Worm (Caenorhabditis elegans) whole organism, L2 larva: ENCODE data around the gene Y105C5B.5.

Source experiments
- C34F6.9 ChIP-seq: fragments of 150-350 bp; optimal IDR thresholded peaks from 2 replicates; lab custom pipeline; 2014; ENCODE audit warnings: missing biosample characterization, missing genetic modification characterization
- F13H6.1 ChIP-seq: sonication (generic microtip); optimal IDR thresholded peaks from 2 replicates; lab custom pipeline; 2016; ENCODE audit warnings: missing genetic modification characterization, missing compliant biosample characterization
- R02D3.7 ChIP-seq: fragments of 150-350 bp; optimal IDR thresholded peaks from 2 replicates; lab custom pipeline; 2014; ENCODE audit warnings: missing biosample characterization, missing genetic modification characterization
- Y55F3AM.14 ChIP-seq: fragments of 200-800 bp; sonication (Bioruptor generic); optimal IDR thresholded peaks from 2 replicates; lab custom pipeline; 2018; ENCODE audit warnings: mild to moderate bottlenecking, missing genetic modification characterization, missing compliant biosample characterization
- ZK546.5 ChIP-seq: sonication (generic microtip); optimal IDR thresholded peaks from 2 replicates; lab custom pipeline; 2017; ENCODE audit warnings: missing biosample characterization, missing genetic modification characterization
- ama-1 ChIP-seq: fragments of 150-350 bp; optimal IDR thresholded peaks from 2 replicates; lab custom pipeline; 2018; ENCODE audit warnings: inconsistent platforms
- blmp-1 ChIP-seq: sonication (generic microtip); optimal IDR thresholded peaks from 2 replicates; lab custom pipeline; 2017; ENCODE audit warnings: missing genetic modification characterization, mild to moderate bottlenecking, missing compliant biosample characterization, antibody characterized with exemption, moderate library complexity; ENCODE audit not compliant: insufficient read depth
- crh-2 ChIP-seq: sonication (generic microtip); optimal IDR thresholded peaks from 2 replicates; lab custom pipeline; 2017; ENCODE audit warnings: missing biosample characterization, missing genetic modification characterization
- dmd-4 ChIP-seq: sonication (generic microtip); optimal IDR thresholded peaks from 2 replicates; lab custom pipeline; 2017; ENCODE audit warnings: missing biosample characterization, missing genetic modification characterization
- egl-27 ChIP-seq: sonication (generic microtip); optimal IDR thresholded peaks from 3 replicates; lab custom pipeline; 2017; ENCODE audit warnings: missing biosample characterization, missing genetic modification reagents, missing genetic modification characterization
- elt-1 ChIP-seq: fragments of 150-350 bp; optimal IDR thresholded peaks from 2 replicates; lab custom pipeline; 2014; ENCODE audit warnings: missing biosample characterization, missing genetic modification characterization
- lin-11 ChIP-seq: fragments of 150-350 bp; sonication (generic microtip); optimal IDR thresholded peaks from 2 replicates; lab custom pipeline; 2014; ENCODE audit warnings: missing biosample characterization, missing genetic modification characterization, inconsistent platforms, mixed read lengths
- lin-39 ChIP-seq: fragments of 150-350 bp; optimal IDR thresholded peaks from 2 replicates; lab custom pipeline; 2014; ENCODE audit warnings: missing biosample characterization, missing genetic modification reagents, missing genetic modification characterization
- mbf-1 ChIP-seq: sonication (generic microtip); optimal IDR thresholded peaks from 2 replicates; lab custom pipeline; 2017; ENCODE audit warnings: missing biosample characterization, missing genetic modification characterization
- mdl-1 ChIP-seq, 2 experiments: fragments of 150-350 bp in 1 of 2; sonication (generic microtip) in 1 of 2; optimal IDR thresholded peaks; 2 replicates each; lab custom pipeline; 2017; ENCODE audit warnings: missing biosample characterization in 2 of 2, missing genetic modification characterization in 2 of 2
- nhr-10 ChIP-seq: sonication (generic microtip); optimal IDR thresholded peaks from 2 replicates; lab custom pipeline; 2017; ENCODE audit warnings: missing biosample characterization, missing genetic modification characterization
- nhr-11 ChIP-seq: fragments of 150-350 bp; optimal IDR thresholded peaks from 2 replicates; lab custom pipeline; 2014; ENCODE audit warnings: missing biosample characterization, missing genetic modification characterization
- nhr-12 ChIP-seq: fragments of 150-350 bp; optimal IDR thresholded peaks from 2 replicates; lab custom pipeline; 2014; ENCODE audit warnings: missing biosample characterization, missing genetic modification characterization
- nhr-129 ChIP-seq: fragments of 150-350 bp; optimal IDR thresholded peaks from 2 replicates; lab custom pipeline; 2014; ENCODE audit warnings: missing biosample characterization, missing genetic modification characterization
- nhr-21 ChIP-seq: fragments of 150-350 bp; optimal IDR thresholded peaks from 2 replicates; lab custom pipeline; 2014; ENCODE audit warnings: missing biosample characterization, missing genetic modification characterization
- nhr-23 ChIP-seq: fragments of 150-350 bp; optimal IDR thresholded peaks from 2 replicates; lab custom pipeline; 2014; ENCODE audit warnings: missing biosample characterization, missing genetic modification reagents, missing genetic modification characterization
- nhr-237 ChIP-seq: fragments of 150-350 bp; optimal IDR thresholded peaks from 2 replicates; lab custom pipeline; 2014; ENCODE audit warnings: missing biosample characterization, missing genetic modification characterization
- nhr-25 ChIP-seq: fragments of 150-350 bp; sonication (generic microtip); optimal IDR thresholded peaks from 3 replicates; lab custom pipeline; 2014; ENCODE audit warnings: missing biosample characterization, missing genetic modification characterization
- nhr-6 ChIP-seq: fragments of 150-350 bp; optimal IDR thresholded peaks from 2 replicates; lab custom pipeline; 2014; ENCODE audit warnings: missing biosample characterization, missing genetic modification characterization
- nhr-77 ChIP-seq: fragments of 150-350 bp; optimal IDR thresholded peaks from 2 replicates; lab custom pipeline; 2014; ENCODE audit warnings: missing biosample characterization, missing genetic modification characterization
- sem-4 ChIP-seq: fragments of 150-350 bp; optimal IDR thresholded peaks from 2 replicates; lab custom pipeline; 2014; ENCODE audit warnings: missing biosample characterization, missing genetic modification reagents, missing genetic modification characterization
- sma-3 ChIP-seq: sonication (generic microtip); optimal IDR thresholded peaks from 2 replicates; lab custom pipeline; 2016; ENCODE audit warnings: missing genetic modification reagents, missing genetic modification characterization, missing compliant biosample characterization
- sma-9 ChIP-seq, 2 experiments: fragments of 150-350 bp in 1 of 2; sonication (generic microtip) in 1 of 2; optimal IDR thresholded peaks; 2 replicates each; lab custom pipeline; 2014 to 2016; ENCODE audit warnings: missing genetic modification characterization in 2 of 2, mild to moderate bottlenecking in 1 of 2, missing biosample characterization in 1 of 2, missing compliant biosample characterization in 1 of 2, missing genetic modification reagents in 1 of 2, moderate library complexity in 1 of 2
- snpc-4 ChIP-seq: fragments of 150-350 bp; optimal IDR thresholded peaks from 2 replicates; lab custom pipeline; 2014; ENCODE audit warnings: missing biosample characterization, missing genetic modification characterization
- unc-39 ChIP-seq: fragments of 150-350 bp; optimal IDR thresholded peaks from 2 replicates; lab custom pipeline; 2014; ENCODE audit warnings: missing biosample characterization, missing genetic modification characterization
- unc-55 ChIP-seq: fragments of 150-350 bp; sonication (generic microtip); optimal IDR thresholded peaks from 3 replicates; lab custom pipeline; 2014; ENCODE audit warnings: missing biosample characterization, missing genetic modification reagents, missing genetic modification characterization
- unc-62 ChIP-seq: fragments of 150-350 bp; optimal IDR thresholded peaks from 2 replicates; lab custom pipeline; 2014; ENCODE audit warnings: missing biosample characterization, missing genetic modification reagents, missing genetic modification characterization
- ztf-1 ChIP-seq: fragments of 200-800 bp; sonication (Bioruptor generic); conservative IDR thresholded peaks from 2 replicates; pipeline ENCODE4 v1.3.6; 2022; ENCODE audit warnings: missing genetic modification characterization, missing compliant biosample characterization
- ztf-11 ChIP-seq: sonication (generic microtip); optimal IDR thresholded peaks from 2 replicates; lab custom pipeline; 2017; ENCODE audit warnings: missing biosample characterization, missing genetic modification characterization
- ztf-4 ChIP-seq: fragments of 150-350 bp; optimal IDR thresholded peaks from 2 replicates; lab custom pipeline; 2014; ENCODE audit warnings: missing biosample characterization, missing genetic modification characterization

The Y105C5B.5 gene

ce11 chrIV:15878262-15878661 lies 22.8 kb downstream of the Y105C5B.5 start:
- TF ChIP-seq nhr-6 (tag; lab: Kevin White, UChicago), result no peak
- no peak for TF ChIP-seq unc-39 (tag; lab: Kevin White, UChicago)
- TF ChIP-seq nhr-25 (tag; lab: Kevin White, UChicago), result no peak
- TF ChIP-seq R02D3.7 (tag; lab: Kevin White, UChicago), result no peak
- no peak for TF ChIP-seq unc-55 (GFP tag; lab: Kevin White, UChicago)
- no peak for TF ChIP-seq elt-1
- no peak for TF ChIP-seq Y55F3AM.14 (GFP tag; lab: Kevin White, UChicago)

ce11 chrIV:15872633-15873032 lies 28.4 kb downstream of the Y105C5B.5 start, which contains the start of gene gcy-25:
Gene gcy-25, plus strand, starts transcription at chrIV:15872933.
- TF ChIP-seq nhr-21 (tag; lab: Kevin White, UChicago) (no peak), ztf-1 (no peak), nhr-129 (no peak), egl-27 (tag; lab: Kevin White, UChicago) (no peak), ZK546.5 (tag; lab: Kevin White, UChicago) (no peak), nhr-237 (tag; lab: Kevin White, UChicago) (no peak), ama-1 (lab: Kevin White, UChicago) (no peak), unc-39 (tag; lab: Kevin White, UChicago) (no peak), ztf-11 (tag; lab: Kevin White, UChicago) (no peak), sma-9 (GFP tag; optimal IDR thresholded peaks at IDR 0.05; lab: Kevin White, UChicago) (no peak), sma-9 (tag; optimal IDR thresholded peaks at IDR 0.05; lab: Kevin White, UChicago) (no peak), dmd-4 (tag; lab: Kevin White, UChicago) (no peak), sem-4 (tag; lab: Kevin White, UChicago) (no peak), F13H6.1 (tag; lab: Kevin White, UChicago) (no peak), C34F6.9 (tag; lab: Kevin White, UChicago) (no peak)

ce11 chrIV:15870356-15870755 lies 30.7 kb downstream of the Y105C5B.5 start, which contains the start of gene Y105C5B.1:
Gene Y105C5B.1, plus strand, starts transcription at chrIV:15870656.
- TF ChIP-seq ztf-4 (tag; lab: Kevin White, UChicago) (no peak), snpc-4 (no peak), nhr-10 (tag; lab: Kevin White, UChicago) (no peak), nhr-25 (tag; lab: Kevin White, UChicago) (no peak), unc-39 (tag; lab: Kevin White, UChicago) (no peak), nhr-6 (tag; lab: Kevin White, UChicago) (no peak), mbf-1 (tag; lab: Kevin White, UChicago) (no peak), egl-27 (tag; lab: Kevin White, UChicago) (no peak), nhr-11 (tag; lab: Kevin White, UChicago) (no peak), F13H6.1 (tag; lab: Kevin White, UChicago) (no peak), crh-2 (tag; lab: Kevin White, UChicago) (no peak), nhr-77 (tag; lab: Kevin White, UChicago) (no peak), nhr-23 (no peak), sma-9 (GFP tag; optimal IDR thresholded peaks at IDR 0.05; lab: Kevin White, UChicago) (no peak), sma-9 (tag; optimal IDR thresholded peaks at IDR 0.05; lab: Kevin White, UChicago) (no peak), blmp-1 (no peak), ztf-11 (tag; lab: Kevin White, UChicago) (no peak), sma-3 (GFP tag; lab: Kevin White, UChicago) (no peak), C34F6.9 (tag; lab: Kevin White, UChicago) (no peak), dmd-4 (tag; lab: Kevin White, UChicago) (no peak), lin-11 (tag; lab: Kevin White, UChicago) (no peak)

ce11 chrIV:15868288-15868687 lies 32.7 kb downstream of the Y105C5B.5 start:
- TF ChIP-seq nhr-12 (tag; lab: Kevin White, UChicago), result no peak
- TF ChIP-seq mdl-1 (tag; optimal IDR thresholded peaks at IDR 0.05; lab: Kevin White, UChicago), result no peak
- TF ChIP-seq lin-39 (tag; lab: Kevin White, UChicago), result no peak
- no peak for TF ChIP-seq ZK546.5 (tag; lab: Kevin White, UChicago)
- no peak for TF ChIP-seq elt-1
- no peak for TF ChIP-seq R02D3.7 (tag; lab: Kevin White, UChicago)
- TF ChIP-seq sma-9 (GFP tag; optimal IDR thresholded peaks at IDR 0.05; lab: Kevin White, UChicago), result no peak
- TF ChIP-seq sma-9 (tag; optimal IDR thresholded peaks at IDR 0.05; lab: Kevin White, UChicago), result no peak
- no peak for TF ChIP-seq unc-62 (GFP tag; lab: Kevin White, UChicago)
- TF ChIP-seq nhr-21 (tag; lab: Kevin White, UChicago), result no peak
- TF ChIP-seq, all 48 proteins: peak for 0
